Worm (Caenorhabditis elegans): ENCODE measurements around the gene rml-3.

DNA sequence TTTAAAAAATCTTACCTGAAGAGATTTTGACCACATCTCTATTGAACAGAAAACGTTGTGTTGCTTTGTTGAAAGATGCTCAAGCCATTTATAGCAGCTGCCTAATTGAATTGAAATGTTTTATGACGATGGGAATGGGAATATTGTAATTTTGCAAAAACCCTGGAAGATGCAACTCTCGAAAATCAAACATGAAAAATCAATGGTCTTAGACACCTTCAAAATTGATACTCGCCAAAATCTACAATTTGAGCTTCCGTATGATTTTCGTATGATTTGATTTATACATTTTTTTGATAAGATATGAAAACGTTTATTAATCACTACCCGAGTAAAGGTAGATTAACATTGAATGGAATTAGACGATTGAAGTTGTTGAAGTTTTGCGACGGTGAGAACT is 30.4 kb downstream of the rml-3 start, which contains the start of gene C14F11.7:
- TF ChIP-seq blmp-1 (tag; optimal IDR thresholded peaks at IDR 0.05; ENCODE audit: insufficient read depth) (no peak), alr-1 (tag; optimal IDR thresholded peaks at IDR 0.05) (no peak), dmd-4 (tag; optimal IDR thresholded peaks at IDR 0.05) (no peak), unc-55 (GFP tag; optimal IDR thresholded peaks at IDR 0.05) (no peak), ztf-4 (tag; optimal IDR thresholded peaks at IDR 0.05) (no peak), elt-1 (tag; optimal IDR thresholded peaks at IDR 0.05) (no peak), mdl-1 (tag; optimal IDR thresholded peaks at IDR 0.05) (no peak), elt-3 (tag; optimal IDR thresholded peaks at IDR 0.05) (no peak), fos-1 (tag; optimal IDR thresholded peaks at IDR 0.05) (no peak), F13H6.1 (tag; optimal IDR thresholded peaks at IDR 0.05) (no peak), unc-39 (tag; optimal IDR thresholded peaks at IDR 0.05) (no peak), ama-1 (optimal IDR thresholded peaks at IDR 0.05) (no peak), lsy-2 (tag; optimal IDR thresholded peaks at IDR 0.05) (no peak), nhr-6 (tag; optimal IDR thresholded peaks at IDR 0.05) (no peak)
